Fruit fly (Drosophila melanogaster): ENCODE results near the gene CG14042.

Gene CG14042

dm6 chr2L:4998571-4999191, 38.8 kb upstream of the CG14042 start (continued):
- no peak for TF ChIP-seq CG18262 (tag; optimal IDR thresholded peaks at IDR 0.05)
- TF ChIP-seq CG13296 (GFP tag; optimal IDR thresholded peaks at IDR 0.05) = no peak
- no peak for TF ChIP-seq H2.0 (GFP tag; IDR thresholded peaks at IDR 0.05)
- no peak for TF ChIP-seq CG6765 (GFP tag; optimal IDR thresholded peaks at IDR 0.05)
- no peak for TF ChIP-seq Sry-β (GFP tag; optimal IDR thresholded peaks at IDR 0.05)
- no peak for TF ChIP-seq ind (GFP tag; optimal IDR thresholded peaks at IDR 0.05)
- no peak for TF ChIP-seq dimm (GFP tag; IDR thresholded peaks at IDR 0.05)
- TF ChIP-seq CG13287 (GFP tag; IDR thresholded peaks at IDR 0.05; ENCODE audit: partially characterized antibody) = no peak
- TF ChIP-seq CG11085 (GFP tag; IDR thresholded peaks at IDR 0.05) = no peak
- TF ChIP-seq inv (GFP tag; IDR thresholded peaks at IDR 0.05; ENCODE audit: partially characterized antibody) = no peak
- TF ChIP-seq Hand (GFP tag; optimal IDR thresholded peaks at IDR 0.05) = no peak
- no peak for TF ChIP-seq CG2875 (GFP tag; optimal IDR thresholded peaks at IDR 0.05)
- no peak for TF ChIP-seq toy (GFP tag; IDR thresholded peaks at IDR 0.05)
- no peak for TF ChIP-seq Dfd (GFP tag; optimal IDR thresholded peaks at IDR 0.05)
- TF ChIP-seq CG4707 (GFP tag; optimal IDR thresholded peaks at IDR 0.05) = no peak
- TF ChIP-seq en (GFP tag; optimal IDR thresholded peaks at IDR 0.05) = no peak
- TF ChIP-seq oc (tag; optimal IDR thresholded peaks at IDR 0.05) = no peak
- TF ChIP-seq Camta (GFP tag; optimal IDR thresholded peaks at IDR 0.05) = no peak
- no peak for TF ChIP-seq aop (GFP tag; IDR thresholded peaks at IDR 0.05)
- TF ChIP-seq Ets97D (GFP tag; optimal IDR thresholded peaks at IDR 0.05) = no peak
- TF ChIP-seq Deaf1 (tag; optimal IDR thresholded peaks at IDR 0.05) = no peak
- no peak for TF ChIP-seq tap (tag; optimal IDR thresholded peaks at IDR 0.05)
- no peak for TF ChIP-seq CG10565 (GFP tag; optimal IDR thresholded peaks at IDR 0.05)
- TF ChIP-seq CG12744 (GFP tag; optimal IDR thresholded peaks at IDR 0.05) = no peak

dm6 chr2L:4999389-5000032, 38.0 kb upstream of the CG14042 start:
- TF ChIP-seq HLH54F (GFP tag; optimal IDR thresholded peaks at IDR 0.05) (peak; percentile 64), D19B (GFP tag; optimal IDR thresholded peaks at IDR 0.05) (peak; percentile 53), nmo (GFP tag; optimal IDR thresholded peaks at IDR 0.05) (peak; percentile 62), CG10431 (GFP tag; optimal IDR thresholded peaks at IDR 0.05) (peak; percentile 17), mld (GFP tag; IDR thresholded peaks at IDR 0.05; ENCODE audit: partially characterized antibody) (no peak), CG12659 (GFP tag; optimal IDR thresholded peaks at IDR 0.05) (peak; percentile 40), Nf-YA (GFP tag; IDR thresholded peaks at IDR 0.05) (no peak), zen (tag; optimal IDR thresholded peaks at IDR 0.05) (no peak), Hmr (GFP tag; optimal IDR thresholded peaks at IDR 0.05) (peak; percentile 55), pzg (GFP tag; optimal IDR thresholded peaks at IDR 0.05) (no peak), jing (GFP tag; optimal IDR thresholded peaks at IDR 0.05) (peak; percentile 25), CG2875 (GFP tag; optimal IDR thresholded peaks at IDR 0.05) (no peak), CG34422 (GFP tag; IDR thresholded peaks at IDR 0.05) (peak; percentile 74; the same call in 2 of the 3 replicates), CG17385 (GFP tag; optimal IDR thresholded peaks at IDR 0.05) (peak; percentile 60), pan (optimal IDR thresholded peaks at IDR 0.05) (no peak), pan (GFP tag; optimal IDR thresholded peaks at IDR 0.05 in 1 of 2, IDR thresholded peaks at IDR 0.05 in 1 of 2) (peak in 1 of 2 experiments; percentile 73), CG3407 (GFP tag; optimal IDR thresholded peaks at IDR 0.05) (no peak), CG4854 (GFP tag; optimal IDR thresholded peaks at IDR 0.05) (no peak), Fer1 (GFP tag; optimal IDR thresholded peaks at IDR 0.05) (peak; percentile 41), CG31365 (tag; optimal IDR thresholded peaks at IDR 0.05) (no peak), gem (tag; optimal IDR thresholded peaks at IDR 0.05) (peak; percentile 75), Ptx1 (GFP tag; IDR thresholded peaks at IDR 0.05) (peak; percentile 76), Bteb2 (GFP tag; optimal IDR thresholded peaks at IDR 0.05) (peak; percentile 54), klu (GFP tag; IDR thresholded peaks at IDR 0.05) (0 out of 2 replicates have a peak, but pooled peaks have one; percentile 47), Xbp1 (GFP tag; optimal IDR thresholded peaks at IDR 0.05) (peak; percentile 75), fd64A (GFP tag; optimal IDR thresholded peaks at IDR 0.05) (peak; percentile 2), CG12219 (GFP tag; optimal IDR thresholded peaks at IDR 0.05) (peak; percentile 58)
